Fruit fly (Drosophila melanogaster) whole organism: ENCODE results near the gene CG15888.

ENCODE experiments used
- Dll ChIP-seq: fragments of >200 bp; optimal IDR thresholded peaks from 2 replicates; lab custom pipeline; 2017
- pan ChIP-seq: fragments of >200 bp; optimal IDR thresholded peaks from 2 replicates; lab custom pipeline; 2017
- psq ChIP-seq: fragments of >200 bp; optimal IDR thresholded peaks from 2 replicates; lab custom pipeline; 2017
- usp ChIP-seq: fragments of >200 bp; optimal IDR thresholded peaks from 2 replicates; lab custom pipeline; 2017; ENCODE audit warnings: missing biosample characterization, missing genetic modification characterization, mixed read lengths

DNA sequence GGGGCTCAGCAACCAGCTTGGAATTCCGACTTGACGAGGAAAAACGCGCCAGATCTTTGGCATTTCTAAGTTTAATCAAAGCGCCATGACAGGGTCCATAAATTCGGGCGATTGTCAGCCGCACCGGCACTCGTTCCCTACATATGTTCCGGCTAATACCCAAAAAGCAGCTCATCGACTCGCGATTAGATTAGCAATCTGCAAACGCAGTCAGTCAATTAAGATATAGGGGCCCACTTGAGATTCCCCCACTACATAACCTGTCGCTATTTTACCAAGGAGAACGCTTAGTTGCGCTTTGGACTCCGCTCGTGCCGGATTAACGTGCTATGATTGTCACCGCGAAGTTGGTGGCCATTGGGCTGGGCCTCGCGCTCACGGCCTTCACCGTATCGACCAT, 8.1 kb upstream of the CG15888 start, which contains the start of gene CG8773:
- TF ChIP-seq psq (no peak), pan (no peak), Dll (lab: Kevin White, UChicago) (no peak), usp (no peak)
